Fruit fly (Drosophila melanogaster): ENCODE results near the gene CG12795.
A peak's percentile ranks its signal among the peaks of the same experiment; 100 is the strongest.

Gene CG12795

dm6 chr2L:3477057-3477755 is 24.9 kb downstream of the CG12795 start (continued):
- TF ChIP-seq CG8944 (GFP tag; optimal IDR thresholded peaks at IDR 0.05) (peak; percentile 19), ac (GFP tag; optimal IDR thresholded peaks at IDR 0.05) (no peak), CG31365 (tag; optimal IDR thresholded peaks at IDR 0.05) (no peak), dysf (GFP tag; IDR thresholded peaks at IDR 0.05) (peak; percentile 55; the same call in 2 of the 3 replicates), Hsf (GFP tag; optimal IDR thresholded peaks at IDR 0.05) (peak; percentile 41), CG10209 (GFP tag; optimal IDR thresholded peaks at IDR 0.05) (peak; percentile 52)

dm6 chr2L:3478034-3478880 is 26.0 kb downstream of the CG12795 start, which contains the start of gene Thor:
Thor (plus strand) TSS chr2L:3478434.
- TF ChIP-seq BtbVII (GFP tag; optimal IDR thresholded peaks at IDR 0.05), result peak; percentile 81
- TF ChIP-seq CG9797 (GFP tag; optimal IDR thresholded peaks at IDR 0.05), result no peak
- TF ChIP-seq CG4707 (GFP tag; optimal IDR thresholded peaks at IDR 0.05), result peak; percentile 44
- TF ChIP-seq da (GFP tag; optimal IDR thresholded peaks at IDR 0.05), result no peak
- TF ChIP-seq HLH54F (GFP tag; optimal IDR thresholded peaks at IDR 0.05), result peak; percentile 54
- peak; percentile 63 for TF ChIP-seq tup (GFP tag; optimal IDR thresholded peaks at IDR 0.05)
- peak; percentile 50 for TF ChIP-seq zfh2 (GFP tag; optimal IDR thresholded peaks at IDR 0.05)
- 0 out of 3 replicates have a peak, but pooled peaks have one; percentile 14 for TF ChIP-seq Mrtf (GFP tag; IDR thresholded peaks at IDR 0.05)
- TF ChIP-seq HmgD (GFP tag; optimal IDR thresholded peaks at IDR 0.05), result peak; percentile 82
- no peak for TF ChIP-seq Gug (GFP tag; IDR thresholded peaks at IDR 0.05)
- peak; percentile 2 for TF ChIP-seq tx (GFP tag; optimal IDR thresholded peaks at IDR 0.05)
- TF ChIP-seq cg (GFP tag; optimal IDR thresholded peaks at IDR 0.05), result peak; percentile 19
- TF ChIP-seq CTCF (GFP tag; optimal IDR thresholded peaks at IDR 0.05), result peak; percentile 29
- no peak for TF ChIP-seq Dip2 (GFP tag; IDR thresholded peaks at IDR 0.05)
- TF ChIP-seq CG8944 (GFP tag; optimal IDR thresholded peaks at IDR 0.05), result peak; percentile 26
- no peak for TF ChIP-seq croc (GFP tag; conservative IDR thresholded peaks at IDR 0.05)
- TF ChIP-seq pum (GFP tag; optimal IDR thresholded peaks at IDR 0.05), result no peak
- peak; percentile 40 for TF ChIP-seq CG15696 (tag; optimal IDR thresholded peaks at IDR 0.05)
- no peak for TF ChIP-seq CG15479 (GFP tag; optimal IDR thresholded peaks at IDR 0.05)
- TF ChIP-seq repo (GFP tag; optimal IDR thresholded peaks at IDR 0.05), result peak; percentile 81
- TF ChIP-seq cad (GFP tag; optimal IDR thresholded peaks at IDR 0.05), result no peak
- peak; percentile 58 for TF ChIP-seq ftz-f1 (GFP tag; optimal IDR thresholded peaks at IDR 0.05)
- no peak for TF ChIP-seq Oli (tag; optimal IDR thresholded peaks at IDR 0.05)
- TF ChIP-seq CG13287 (GFP tag; IDR thresholded peaks at IDR 0.05; ENCODE audit: partially characterized antibody), result peak; percentile 58
- TF ChIP-seq az2 (GFP tag; optimal IDR thresholded peaks at IDR 0.05), result peak; percentile 19
- no peak for TF ChIP-seq CG17612 (GFP tag; IDR thresholded peaks at IDR 0.05)
- peak; percentile 51 for TF ChIP-seq CG6683 (GFP tag; optimal IDR thresholded peaks at IDR 0.05)
- no peak for TF ChIP-seq hkb (optimal IDR thresholded peaks at IDR 0.05)
- peak; percentile 71 for TF ChIP-seq hkb (GFP tag; IDR thresholded peaks at IDR 0.05)
- peak; percentile 72 for TF ChIP-seq sd (tag; optimal IDR thresholded peaks at IDR 0.05)
- TF ChIP-seq ken (GFP tag; IDR thresholded peaks at IDR 0.05), result peak; percentile 75; the same call in 2 of the 3 replicates
- TF ChIP-seq Adf1 (GFP tag; IDR thresholded peaks at IDR 0.05), result peak; percentile 55; the same call in 1 of the 2 replicates
- TF ChIP-seq CG7839 (tag; optimal IDR thresholded peaks at IDR 0.05), result peak; percentile 61
- no peak for TF ChIP-seq Ptx1 (GFP tag; IDR thresholded peaks at IDR 0.05)
- peak; percentile 40; the same call in 1 of the 2 replicates for TF ChIP-seq CG14441 (GFP tag; IDR thresholded peaks at IDR 0.05)
- TF ChIP-seq inv (GFP tag; IDR thresholded peaks at IDR 0.05; ENCODE audit: partially characterized antibody), result no peak
- 0 out of 2 replicates have a peak, but pooled peaks have one; percentile 46 for TF ChIP-seq Taf1 (GFP tag; IDR thresholded peaks at IDR 0.05)
- peak; percentile 26 for TF ChIP-seq CG9817 (tag; optimal IDR thresholded peaks at IDR 0.05)
- peak; percentile 79 for TF ChIP-seq CG4360 (GFP tag; IDR thresholded peaks at IDR 0.05)
- peak; percentile 45 for TF ChIP-seq D19A (tag; optimal IDR thresholded peaks at IDR 0.05)
- TF ChIP-seq CG10209 (GFP tag; optimal IDR thresholded peaks at IDR 0.05), result peak; percentile 69
- TF ChIP-seq CG1832 (GFP tag; optimal IDR thresholded peaks at IDR 0.05), result no peak
- TF ChIP-seq CG3163 (GFP tag; optimal IDR thresholded peaks at IDR 0.05), result peak; percentile 73
